Worm (Caenorhabditis elegans) whole organism, early embryonic: ENCODE data around the gene tost-1.

Experiments
- ama-1 ChIP-seq: fragments of 150-350 bp; optimal IDR thresholded peaks from 2 replicates; lab custom pipeline; 2014
- ceh-13 ChIP-seq: fragments of 200-800 bp; sonication (Bioruptor generic); optimal IDR thresholded peaks from 2 replicates; lab custom pipeline; 2018; ENCODE audit warnings: mild to moderate bottlenecking, missing genetic modification characterization, missing compliant biosample characterization
- pes-1 ChIP-seq: fragments of 200-800 bp; sonication (Bioruptor generic); IDR thresholded peaks from 2 replicates; pipeline ENCODE4 v1.3.6; 2022; ENCODE audit warnings: missing genetic modification reagents, missing genetic modification characterization, missing compliant biosample characterization

- TF ChIP-seq ama-1 (lab: Kevin White, UChicago) (no peak), ceh-13 (GFP tag; lab: Kevin White, UChicago) (no peak), pes-1 (GFP tag; lab: Robert Waterston, UW) (no peak)
Measured at ce11 chrIII:4868643-4869042, 9.5 kb downstream of the tost-1 start, which contains the start of the genes msd-4 and C35D10.3.
